Worm (Caenorhabditis elegans): ENCODE results near the gene T16G12.3.

DNA sequence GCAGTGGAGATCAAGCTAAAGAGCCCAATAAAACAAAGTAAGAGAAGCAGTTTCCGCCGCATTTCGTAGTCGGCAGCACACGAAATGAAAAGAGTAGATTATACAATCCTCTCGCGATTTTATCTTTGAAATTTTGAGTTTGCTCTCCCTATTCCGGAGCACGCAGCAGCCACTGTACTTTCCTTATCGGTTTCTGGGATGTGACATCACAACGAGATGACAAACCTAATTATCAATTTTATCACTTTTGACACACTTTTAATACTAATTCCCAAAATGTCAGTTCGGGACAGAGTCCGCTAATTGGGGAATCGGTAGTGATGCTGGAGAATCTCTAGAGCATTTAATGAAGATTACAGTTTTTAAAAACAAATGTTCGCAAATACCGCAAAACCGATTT is 739 bp upstream of the T16G12.3 start, which contains the start of gene T16G12.1:
- no peak for TF ChIP-seq hmg-1.1 (GFP tag; IDR thresholded peaks at IDR 0.05)
- no peak for TF ChIP-seq nhr-25 (tag; optimal IDR thresholded peaks at IDR 0.05; ENCODE audit: borderline replicate concordance, insufficient read depth)
- no peak for TF ChIP-seq jun-1 (tag; optimal IDR thresholded peaks at IDR 0.05)
- TF ChIP-seq ceh-82 (tag; optimal IDR thresholded peaks at IDR 0.05) = no peak
- no peak for TF ChIP-seq nhr-11 (tag; optimal IDR thresholded peaks at IDR 0.05)

All from whole organism, L4 larva.